Fruit fly (Drosophila melanogaster) whole organism, embryonic: Measurements from ENCODE around the gene elgi.

Source experiments
- BtbVII ChIP-seq: fragments of 200-800 bp; sonication (Bioruptor generic); optimal IDR thresholded peaks from 3 replicates; lab custom pipeline; 2017; ENCODE audit warnings: missing biosample characterization, mild to moderate bottlenecking, missing genetic modification characterization
- C15 ChIP-seq: fragments of 200-800 bp; sonication (Bioruptor generic); IDR thresholded peaks from 3 replicates; pipeline ENCODE4 v1.3.6; 2022; ENCODE audit warnings: missing biosample characterization, missing genetic modification characterization
- CG10431 ChIP-seq: fragments of 200-800 bp; sonication (Bioruptor generic); optimal IDR thresholded peaks from 3 replicates; lab custom pipeline; 2018; ENCODE audit warnings: missing biosample characterization, mild to moderate bottlenecking, missing genetic modification characterization
- CG11695 ChIP-seq: fragments of 200-800 bp; sonication (Bioruptor generic); IDR thresholded peaks from 3 replicates; pipeline ENCODE4 v1.3.6; 2022; ENCODE audit warnings: missing biosample characterization, missing genetic modification characterization
- CG11723 ChIP-seq: fragments of 200-800 bp; sonication (Bioruptor generic); optimal IDR thresholded peaks from 2 replicates; lab custom pipeline; 2017; ENCODE audit warnings: missing biosample characterization, mild to moderate bottlenecking, missing genetic modification characterization
- CG13894 ChIP-seq: fragments of 200-800 bp; sonication (Bioruptor generic); optimal IDR thresholded peaks from 3 replicates; lab custom pipeline; 2018; ENCODE audit warnings: missing biosample characterization, mild to moderate bottlenecking, missing genetic modification characterization, moderate library complexity
- CG15073 ChIP-seq: fragments of 200-800 bp; sonication (Bioruptor generic); optimal IDR thresholded peaks from 2 replicates; lab custom pipeline; 2016; ENCODE audit warnings: missing biosample characterization, missing genetic modification characterization
- CG15269 ChIP-seq: fragments of 200-800 bp; sonication (Bioruptor generic); optimal IDR thresholded peaks from 2 replicates; lab custom pipeline; 2018; ENCODE audit warnings: missing biosample characterization, mild to moderate bottlenecking, missing genetic modification characterization, moderate library complexity
- CG17568 ChIP-seq: fragments of 200-800 bp; sonication (Bioruptor generic); optimal IDR thresholded peaks from 2 replicates; lab custom pipeline; 2018; ENCODE audit warnings: missing biosample characterization, mild to moderate bottlenecking, missing genetic modification characterization, moderate library complexity
- CG17612 ChIP-seq: fragments of 200-800 bp; sonication (Bioruptor generic); IDR thresholded peaks from 2 replicates; pipeline ENCODE4 v1.3.6; 2022; ENCODE audit warnings: missing biosample characterization, missing genetic modification characterization
- CG2712 ChIP-seq: fragments of 200-800 bp; optimal IDR thresholded peaks from 3 replicates; lab custom pipeline; 2019; ENCODE audit warnings: missing biosample characterization, mild to moderate bottlenecking, missing genetic modification characterization, moderate library complexity
- CG33213 ChIP-seq: fragments of 200-800 bp; sonication (Bioruptor generic); optimal IDR thresholded peaks from 3 replicates; lab custom pipeline; 2016; ENCODE audit warnings: missing biosample characterization, missing genetic modification characterization
- CG3726 ChIP-seq: fragments of 200-800 bp; sonication (Bioruptor generic); IDR thresholded peaks from 3 replicates; pipeline ENCODE4, ENCODE4 v1.3.6; 2022; ENCODE audit warnings: missing biosample characterization, missing genetic modification characterization
- CG3995 ChIP-seq: fragments of 200-800 bp; sonication (Bioruptor generic); optimal IDR thresholded peaks from 3 replicates; lab custom pipeline; 2016; ENCODE audit warnings: missing biosample characterization, missing genetic modification characterization
- CG4328 ChIP-seq: fragments of 200-800 bp; sonication (Bioruptor generic); optimal IDR thresholded peaks from 3 replicates; lab custom pipeline; 2017; ENCODE audit warnings: missing biosample characterization, missing genetic modification reagents, missing genetic modification characterization
- CG6689 ChIP-seq: fragments of 200-800 bp; sonication (Bioruptor generic); IDR thresholded peaks from 2 replicates; pipeline ENCODE4 v1.3.6; 2022; ENCODE audit warnings: missing biosample characterization, missing genetic modification characterization
- CG8281 ChIP-seq: fragments of 200-800 bp; sonication (Bioruptor generic); optimal IDR thresholded peaks from 2 replicates; lab custom pipeline; 2018; ENCODE audit warnings: missing biosample characterization, mild to moderate bottlenecking, missing genetic modification characterization, moderate library complexity
- CG8359 ChIP-seq: fragments of 200-800 bp; sonication (Bioruptor generic); optimal IDR thresholded peaks from 2 replicates; lab custom pipeline; 2017; ENCODE audit warnings: missing biosample characterization, mild to moderate bottlenecking, missing genetic modification characterization, borderline replicate concordance
- CG8478 ChIP-seq: fragments of >200 bp; optimal IDR thresholded peaks from 2 replicates; lab custom pipeline; 2018
- CG8924 ChIP-seq: fragments of 200-800 bp; optimal IDR thresholded peaks from 3 replicates; lab custom pipeline; 2019; ENCODE audit warnings: missing biosample characterization, mild to moderate bottlenecking, missing genetic modification characterization, moderate library complexity
- CG9727 ChIP-seq: fragments of 200-800 bp; sonication (Bioruptor generic); optimal IDR thresholded peaks from 3 replicates; lab custom pipeline; 2017; ENCODE audit warnings: missing biosample characterization, mild to moderate bottlenecking, missing genetic modification characterization
- CTCF ChIP-seq: fragments of 200-800 bp; sonication (Bioruptor generic); optimal IDR thresholded peaks from 2 replicates; lab custom pipeline; 2017; ENCODE audit warnings: missing biosample characterization, mild to moderate bottlenecking, missing genetic modification characterization, moderate library complexity
- Camta ChIP-seq: fragments of 200-800 bp; sonication (Bioruptor generic); optimal IDR thresholded peaks from 2 replicates; lab custom pipeline; 2016; ENCODE audit warnings: missing biosample characterization, missing genetic modification characterization
- CoRest ChIP-seq: fragments of 200-800 bp; sonication (Bioruptor generic); optimal IDR thresholded peaks from 3 replicates; lab custom pipeline; 2018; ENCODE audit warnings: missing biosample characterization, mild to moderate bottlenecking, missing genetic modification characterization, moderate library complexity
- Eip74EF ChIP-seq, 2 experiments: fragments of 200-800 bp in 1 of 2; fragments of >200 bp in 1 of 2; sonication (Bioruptor generic) in 1 of 2; optimal IDR thresholded peaks; 2 replicates each; lab custom pipeline; 2017 to 2019; ENCODE audit warnings: missing biosample characterization in 2 of 2, missing genetic modification characterization in 2 of 2, mild to moderate bottlenecking in 1 of 2, moderate library complexity in 1 of 2
- Ets65A ChIP-seq: fragments of 200-800 bp; sonication (Bioruptor generic); peaks from one replicate; lab custom pipeline; 2016; ENCODE audit warnings: missing biosample characterization, missing genetic modification characterization
- Fer1 ChIP-seq: fragments of 200-800 bp; sonication (Bioruptor generic); optimal IDR thresholded peaks from 2 replicates; lab custom pipeline; 2017; ENCODE audit warnings: missing biosample characterization, mild to moderate bottlenecking, missing genetic modification characterization
- Fer2 ChIP-seq: fragments of 200-800 bp; sonication (Bioruptor generic); optimal IDR thresholded peaks from 2 replicates; lab custom pipeline; 2018; ENCODE audit warnings: missing biosample characterization, mild to moderate bottlenecking, missing genetic modification characterization, moderate library complexity
- GATAe ChIP-seq: fragments of 200-800 bp; sonication (Bioruptor generic); conservative IDR thresholded peaks from 2 replicates; pipeline ENCODE4 v1.3.6; 2022; ENCODE audit warnings: missing biosample characterization, missing genetic modification characterization
- Hr3 ChIP-seq: fragments of 200-800 bp; sonication (Bioruptor generic); optimal IDR thresholded peaks from 3 replicates; lab custom pipeline; 2016; ENCODE audit warnings: missing biosample characterization, missing genetic modification characterization
- Hsf ChIP-seq: fragments of 200-800 bp; sonication (Bioruptor generic); optimal IDR thresholded peaks from 3 replicates; lab custom pipeline; 2016; ENCODE audit warnings: missing biosample characterization, missing genetic modification characterization
- Lim3 ChIP-seq: fragments of 200-800 bp; sonication (Bioruptor generic); IDR thresholded peaks from 2 replicates; pipeline ENCODE4 v1.3.6; 2022; ENCODE audit warnings: missing biosample characterization, missing genetic modification characterization
- Neu2 ChIP-seq: fragments of 200-800 bp; sonication (Bioruptor generic); optimal IDR thresholded peaks from 3 replicates; lab custom pipeline; 2016; ENCODE audit warnings: missing biosample characterization, missing genetic modification characterization, borderline replicate concordance
- Pdp1 ChIP-seq, 2 experiments: fragments of 200-800 bp; sonication (Bioruptor generic); optimal IDR thresholded peaks; 3 replicates each; lab custom pipeline; 2016; ENCODE audit warnings: missing biosample characterization in 2 of 2, missing genetic modification characterization in 2 of 2, mild to moderate bottlenecking in 1 of 2, moderate library complexity in 1 of 2
- Sin3A ChIP-seq: fragments of >200 bp; optimal IDR thresholded peaks from 2 replicates; lab custom pipeline; 2018
- TFAM ChIP-seq: fragments of 200-800 bp; sonication (Bioruptor generic); optimal IDR thresholded peaks from 2 replicates; lab custom pipeline; 2017; ENCODE audit warnings: missing biosample characterization, missing genetic modification characterization, inconsistent platforms
- aop ChIP-seq: fragments of 200-800 bp; sonication (Bioruptor generic); IDR thresholded peaks from 2 replicates; pipeline ENCODE4 v1.3.6; 2022; ENCODE audit warnings: missing biosample characterization, missing genetic modification characterization
- ap ChIP-seq: fragments of 200-800 bp; sonication (Bioruptor generic); IDR thresholded peaks from 2 replicates; pipeline ENCODE4 v1.3.6; 2022; ENCODE audit warnings: missing biosample characterization, missing genetic modification characterization
- bowl ChIP-seq: fragments of 200-800 bp; sonication (Bioruptor generic); IDR thresholded peaks from 2 replicates; pipeline ENCODE4 v1.3.6; 2022; ENCODE audit warnings: missing biosample characterization, missing genetic modification characterization
- cg ChIP-seq: fragments of 200-800 bp; sonication (Bioruptor generic); optimal IDR thresholded peaks from 3 replicates; lab custom pipeline; 2019; ENCODE audit warnings: missing biosample characterization, mild to moderate bottlenecking, missing genetic modification characterization, moderate library complexity
- emc ChIP-seq: fragments of 200-800 bp; sonication (Bioruptor generic); optimal IDR thresholded peaks from 2 replicates; lab custom pipeline; 2016; ENCODE audit warnings: missing biosample characterization, missing genetic modification characterization
- gro ChIP-seq: fragments of 200-800 bp; sonication (Bioruptor generic); optimal IDR thresholded peaks from 2 replicates; lab custom pipeline; 2016; ENCODE audit warnings: missing biosample characterization, missing genetic modification characterization
- jumu ChIP-seq: fragments of 200-800 bp; sonication (Bioruptor generic); optimal IDR thresholded peaks from 3 replicates; lab custom pipeline; 2016; ENCODE audit warnings: missing biosample characterization, missing genetic modification characterization
- otp ChIP-seq: fragments of 200-800 bp; sonication (Bioruptor generic); IDR thresholded peaks from 3 replicates; pipeline ENCODE4, ENCODE4 v1.3.6; 2022; ENCODE audit warnings: missing biosample characterization, missing genetic modification characterization
- pnt ChIP-seq: fragments of 200-800 bp; sonication (Bioruptor generic); optimal IDR thresholded peaks from 3 replicates; lab custom pipeline; 2016; ENCODE audit warnings: missing biosample characterization, missing genetic modification characterization
- pum ChIP-seq: fragments of 200-800 bp; sonication (Bioruptor generic); optimal IDR thresholded peaks from 2 replicates; lab custom pipeline; 2016; ENCODE audit warnings: missing biosample characterization, missing genetic modification characterization
- row ChIP-seq: fragments of 200-800 bp; sonication (Bioruptor generic); IDR thresholded peaks from 3 replicates; pipeline ENCODE4 v1.3.6; 2022; ENCODE audit warnings: missing biosample characterization, missing genetic modification characterization
- tio ChIP-seq: fragments of 200-800 bp; sonication (Bioruptor generic); optimal IDR thresholded peaks from 2 replicates; lab custom pipeline; 2017; ENCODE audit warnings: missing biosample characterization, missing genetic modification characterization, inconsistent platforms
- wek ChIP-seq: fragments of 200-800 bp; sonication (Bioruptor generic); optimal IDR thresholded peaks from 3 replicates; lab custom pipeline; 2018; ENCODE audit warnings: missing biosample characterization, mild to moderate bottlenecking, missing genetic modification characterization, moderate library complexity

elgi gene

dm6 chr3L:15923352-15923751 lies 33.0 kb upstream of the elgi start (continued):
- TF ChIP-seq gro, result peak; percentile 13
- peak; percentile 66 for TF ChIP-seq Fer1

DNA sequence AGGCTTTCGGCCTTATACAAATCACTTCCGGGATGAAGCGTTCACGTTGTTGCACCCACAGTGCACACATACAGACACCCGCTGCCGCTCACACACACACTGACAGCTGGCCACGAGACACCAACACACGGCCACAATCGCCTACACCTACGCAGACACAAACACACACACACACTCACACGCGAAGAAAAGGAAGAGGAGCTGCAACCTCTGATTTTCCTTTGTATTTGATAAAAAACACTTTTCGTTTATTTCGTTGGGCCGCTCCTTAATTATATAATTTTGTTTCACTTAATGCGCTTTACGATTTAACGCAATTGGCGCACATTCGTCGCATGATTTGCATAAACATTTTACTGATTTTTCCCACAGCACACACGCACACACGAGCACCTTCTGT lies 32.0 kb upstream of the elgi start:
- TF ChIP-seq Pdp1 (GFP tag; optimal IDR thresholded peaks at IDR 0.05; lab: Kevin White, UChicago), result peak in 1 of 2 experiments; percentile 29
- TF ChIP-seq jumu, result no peak
- no peak for TF ChIP-seq CG33213
- no peak for TF ChIP-seq Fer2
- peak; percentile 95 for TF ChIP-seq Ets65A (GFP tag; lab: Kevin White, UChicago)
- no peak for TF ChIP-seq Hr3 (GFP tag; lab: Kevin White, UChicago)
- no peak for TF ChIP-seq CG9727 (GFP tag; lab: Kevin White, UChicago)
- no peak for TF ChIP-seq CG10431 (GFP tag; lab: Kevin White, UChicago)
- no peak for TF ChIP-seq Neu2 (GFP tag; lab: Kevin White, UChicago)
- no peak for TF ChIP-seq CG15073 (GFP tag; lab: Kevin White, UChicago)
- peak; percentile 68 for TF ChIP-seq cg (GFP tag; lab: Kevin White, UChicago)
- TF ChIP-seq CG11723 (GFP tag; lab: Kevin White, UChicago), result no peak
- no peak for TF ChIP-seq CG6689 (GFP tag; lab: Robert Waterston, UW)
- no peak for TF ChIP-seq emc (GFP tag; lab: Kevin White, UChicago)
- TF ChIP-seq CG3726, result no peak
- TF ChIP-seq, all 482 proteins: peak for 3

- TF ChIP-seq Camta (GFP tag; lab: Kevin White, UChicago), result peak; percentile 61
- TF ChIP-seq Sin3A (lab: Kevin White, UChicago), result no peak
- peak; percentile 75 for TF ChIP-seq Lim3 (GFP tag; lab: Robert Waterston, UW)
- TF ChIP-seq CG17612 (GFP tag; lab: Robert Waterston, UW), result peak; percentile 49; the same call in 1 of the 2 replicates
- peak; percentile 75 for TF ChIP-seq CG17568 (GFP tag; lab: Kevin White, UChicago)
- TF ChIP-seq GATAe (GFP tag; lab: Robert Waterston, UW), result no peak; the same call in 1 of the 2 replicates
- TF ChIP-seq Hsf, result peak; percentile 75
- TF ChIP-seq Eip74EF (GFP tag; optimal IDR thresholded peaks at IDR 0.05; lab: Kevin White, UChicago), result peak in 1 of 2 experiments; percentile 59
- no peak for TF ChIP-seq CG8478 (lab: Kevin White, UChicago)
- peak; percentile 87 for TF ChIP-seq CG11695 (GFP tag; lab: Robert Waterston, UW)
- peak; percentile 61 for TF ChIP-seq wek (GFP tag; lab: Kevin White, UChicago)
- TF ChIP-seq ap (GFP tag; lab: Robert Waterston, UW), result peak; percentile 86
- peak; percentile 65; the same call in 1 of the 3 replicates for TF ChIP-seq C15 (GFP tag; lab: Robert Waterston, UW)
- TF ChIP-seq CoRest, result peak; percentile 93
- TF ChIP-seq CG8924 (tag; lab: Kevin White, UChicago), result peak; percentile 88
- peak; percentile 90 for TF ChIP-seq tio (GFP tag; lab: Kevin White, UChicago)
- TF ChIP-seq row (GFP tag; lab: Robert Waterston, UW), result peak; percentile 91
- peak; percentile 70 for TF ChIP-seq CG13894 (tag; lab: Kevin White, UChicago)
- TF ChIP-seq TFAM (GFP tag; lab: Kevin White, UChicago), result peak; percentile 13
- TF ChIP-seq CG2712 (tag; lab: Kevin White, UChicago), result peak; percentile 94
- peak; percentile 83 for TF ChIP-seq CG8359
- TF ChIP-seq aop, result peak; percentile 83
- peak; percentile 86 for TF ChIP-seq otp (GFP tag; lab: Robert Waterston, UW)
- TF ChIP-seq CG4328, result peak; percentile 86
- peak; percentile 56 for TF ChIP-seq CTCF (GFP tag; lab: Kevin White, UChicago)
- peak; percentile 66 for TF ChIP-seq CG8281
- TF ChIP-seq pnt, result peak; percentile 70
- peak; percentile 80 for TF ChIP-seq BtbVII
- TF ChIP-seq CG3995, result peak; percentile 28
- peak; percentile 58 for TF ChIP-seq pum
- 0 out of 2 replicates have a peak, but pooled peaks have one; percentile 51 for TF ChIP-seq bowl (GFP tag; lab: Robert Waterston, UW)
- TF ChIP-seq CG15269 (tag; lab: Kevin White, UChicago), result peak; percentile 88
Measured at dm6 chr3L:15924811-15925437, 31.4 kb upstream of the elgi start, which contains the start of gene sff. TSS of gene sff (minus strand) at chr3L:15924861.
